Worm (Caenorhabditis elegans): ENCODE data around the gene fbxa-183.

DNA sequence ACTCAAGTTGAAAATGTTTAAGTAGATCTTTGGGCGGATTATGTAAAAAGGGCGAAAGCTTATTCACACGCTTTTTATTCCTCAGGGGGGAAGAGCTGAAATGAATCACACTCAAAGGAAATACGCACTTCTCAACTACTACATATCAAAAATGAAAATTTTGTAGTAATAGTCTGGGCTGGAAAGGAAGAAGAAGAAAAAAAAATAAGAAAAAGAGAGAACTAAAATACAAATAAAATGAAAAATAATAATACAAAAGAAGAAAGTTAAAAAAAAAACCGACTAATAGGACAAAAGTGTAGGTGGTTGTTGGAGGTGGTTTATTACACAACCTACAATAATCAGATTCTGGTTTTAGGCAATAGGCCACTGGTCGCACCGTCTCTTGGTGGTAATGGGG lies 46.5 kb downstream of the fbxa-183 start, which contains the start of gene K09H11.6:
- TF ChIP-seq unc-62 (GFP tag; optimal IDR thresholded peaks at IDR 0.05) (no peak), mab-5 (tag; optimal IDR thresholded peaks at IDR 0.05) (no peak), sma-3 (GFP tag; optimal IDR thresholded peaks at IDR 0.05) (no peak), aly-2 (tag; optimal IDR thresholded peaks at IDR 0.05) (no peak), F13H6.1 (tag; optimal IDR thresholded peaks at IDR 0.05) (no peak), alr-1 (tag; optimal IDR thresholded peaks at IDR 0.05) (no peak), lsy-2 (tag; optimal IDR thresholded peaks at IDR 0.05) (no peak)
